Worm (Caenorhabditis elegans): ENCODE data around the gene VW02B12L.2.

- TF ChIP-seq zip-5 (tag; optimal IDR thresholded peaks at IDR 0.05), result no peak
- no peak for TF ChIP-seq tbx-2 (tag; optimal IDR thresholded peaks at IDR 0.05)
- TF ChIP-seq unc-55 (GFP tag; optimal IDR thresholded peaks at IDR 0.05), result no peak
- no peak for TF ChIP-seq nfya-1 (tag; optimal IDR thresholded peaks at IDR 0.05)
- no peak for TF ChIP-seq ama-1 (optimal IDR thresholded peaks at IDR 0.05)
- TF ChIP-seq ceh-34 (tag; optimal IDR thresholded peaks at IDR 0.05), result no peak
- TF ChIP-seq hlh-30 (tag; optimal IDR thresholded peaks at IDR 0.05; ENCODE audit: insufficient read depth), result no peak
- TF ChIP-seq ceh-22 (tag; optimal IDR thresholded peaks at IDR 0.05), result no peak
Measured at ce11 chrII:11485200-11485599, 45.1 kb upstream of the VW02B12L.2 start, which contains the start of gene twk-5.

Measured in whole organism, late embryonic.